Fruit fly (Drosophila melanogaster) whole organism, embryonic: Measurements from ENCODE around the gene zld.
A peak's percentile ranks its signal among the peaks of the same experiment; 100 is the strongest.

Source experiments
- CG10321 ChIP-seq: fragments of 200-800 bp; sonication (Bioruptor generic); IDR thresholded peaks from 2 replicates; pipeline ENCODE4 v1.3.6; 2022; ENCODE audit warnings: missing biosample characterization, missing genetic modification characterization
- CG31441 ChIP-seq: fragments of 200-800 bp; sonication (Bioruptor generic); IDR thresholded peaks from 2 replicates; pipeline ENCODE4 v1.3.6; 2022; ENCODE audit warnings: missing biosample characterization, missing genetic modification characterization
- CG6175 ChIP-seq: fragments of 200-800 bp; sonication (Bioruptor generic); IDR thresholded peaks from 3 replicates; pipeline ENCODE4 v1.3.6; 2022; ENCODE audit warnings: missing biosample characterization, missing genetic modification characterization
- CG8478 ChIP-seq: fragments of >200 bp; optimal IDR thresholded peaks from 2 replicates; lab custom pipeline; 2018
- Dek ChIP-seq: fragments of 200-800 bp; sonication (Bioruptor generic); optimal IDR thresholded peaks from 3 replicates; lab custom pipeline; 2019; ENCODE audit warnings: missing biosample characterization, mild to moderate bottlenecking, missing genetic modification characterization, moderate library complexity
- HmgZ ChIP-seq: fragments of 200-800 bp; sonication (Bioruptor generic); optimal IDR thresholded peaks from 2 replicates; lab custom pipeline; 2018; ENCODE audit warnings: missing biosample characterization, mild to moderate bottlenecking, missing genetic modification characterization
- NFAT ChIP-seq: fragments of 200-800 bp; sonication (Bioruptor generic); IDR thresholded peaks from 2 replicates; pipeline ENCODE4 v1.3.6; 2022; ENCODE audit warnings: missing biosample characterization, missing genetic modification characterization
- Vsx1 ChIP-seq: fragments of 200-800 bp; sonication (Bioruptor generic); optimal IDR thresholded peaks from 2 replicates; lab custom pipeline; 2017; ENCODE audit warnings: missing biosample characterization, mild to moderate bottlenecking, missing genetic modification characterization, missing genetic modification reagents
- caup ChIP-seq: fragments of 200-800 bp; sonication (Bioruptor generic); optimal IDR thresholded peaks from 3 replicates; lab custom pipeline; 2017; ENCODE audit warnings: missing biosample characterization, mild to moderate bottlenecking, missing genetic modification characterization, moderate library complexity; ENCODE audit not compliant: severe bottlenecking
- prd ChIP-seq, 3 experiments: fragments of >200 bp in 2 of 3; fragments of 200-800 bp in 1 of 3; sonication (Bioruptor generic) in 1 of 3; optimal IDR thresholded peaks in 2 of 3; IDR thresholded peaks in 1 of 3; 2 replicates in 2 of 3; 3 replicates in 1 of 3; pipeline versions ENCODE4 v1.3.6 to Lab custom; 2017 to 2022; ENCODE audit warnings: missing biosample characterization in 1 of 3, missing genetic modification characterization in 1 of 3
- sim ChIP-seq: fragments of 200-800 bp; sonication (Bioruptor generic); IDR thresholded peaks from 2 replicates; pipeline ENCODE4 v1.3.6; 2022; ENCODE audit warnings: missing biosample characterization, missing genetic modification characterization

DNA sequence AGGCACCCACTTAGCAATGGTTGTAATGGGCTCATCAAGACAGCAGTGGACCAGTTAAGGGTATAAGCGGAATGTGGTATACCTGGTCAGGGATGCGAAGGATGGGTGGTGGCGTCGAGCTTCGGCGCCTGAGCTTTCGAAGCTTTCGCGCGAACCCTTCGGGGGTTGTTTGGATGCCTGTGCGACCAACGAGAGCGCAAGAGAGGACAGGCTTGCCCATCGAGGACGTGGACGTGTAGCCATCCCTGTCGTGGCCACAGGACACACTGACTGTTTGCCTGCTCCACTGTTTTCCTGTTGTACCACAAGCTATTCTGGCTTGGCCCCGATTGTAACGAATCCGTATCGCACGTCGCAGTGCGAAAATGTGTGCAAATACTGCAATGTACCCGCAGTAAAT lies 48.1 kb downstream of the zld start, which contains the start of gene CG14234:
- no peak for TF ChIP-seq CG31441 (GFP tag; lab: Robert Waterston, UW)
- no peak for TF ChIP-seq prd (optimal IDR thresholded peaks at IDR 0.05; lab: Kevin White, UChicago)
- TF ChIP-seq prd (GFP tag; IDR thresholded peaks at IDR 0.05; lab: Robert Waterston, UW): no peak
- no peak for TF ChIP-seq NFAT (GFP tag; lab: Robert Waterston, UW)
- peak; percentile 59; the same call in 1 of the 2 replicates for TF ChIP-seq CG10321 (GFP tag; lab: Robert Waterston, UW)
- no peak for TF ChIP-seq sim
- no peak for TF ChIP-seq Vsx1
- TF ChIP-seq CG6175 (GFP tag; lab: Robert Waterston, UW): no peak
- no peak for TF ChIP-seq HmgZ (tag; lab: Kevin White, UChicago)
- TF ChIP-seq Dek (tag; lab: Kevin White, UChicago): no peak
- TF ChIP-seq CG8478 (lab: Kevin White, UChicago): no peak
- TF ChIP-seq caup: no peak
